Fruit fly (Drosophila melanogaster): Measurements from ENCODE around the gene CG6980.

Gene CG6980

dm6 chr3R:24805048-24805447 lies 2.4 kb upstream of the CG6980 start, which contains the start of gene polybromo (continued):
- TF ChIP-seq sens (GFP tag) (peak; percentile 49), CoRest (tag; optimal IDR thresholded peaks at IDR 0.05) (no peak), kni (GFP tag; optimal IDR thresholded peaks at IDR 0.05) (no peak), CG2202 (tag; optimal IDR thresholded peaks at IDR 0.05) (no peak), zfh1 (GFP tag; IDR thresholded peaks at IDR 0.05) (no peak), Dip3 (GFP tag; optimal IDR thresholded peaks at IDR 0.05) (no peak), az2 (GFP tag; optimal IDR thresholded peaks at IDR 0.05) (no peak), abd-A (tag; optimal IDR thresholded peaks at IDR 0.05) (no peak), CHES-1-like (GFP tag; optimal IDR thresholded peaks at IDR 0.05) (peak; percentile 1), hbn (GFP tag; IDR thresholded peaks at IDR 0.05; ENCODE audit: partially characterized antibody) (peak; percentile 81), Myb (GFP tag; optimal IDR thresholded peaks at IDR 0.05) (no peak), amos (GFP tag; IDR thresholded peaks at IDR 0.05; ENCODE audit: partially characterized antibody) (peak; percentile 89), CG9817 (tag; optimal IDR thresholded peaks at IDR 0.05) (no peak), CG11560 (tag; IDR thresholded peaks at IDR 0.05) (no peak), Lim3 (GFP tag; IDR thresholded peaks at IDR 0.05) (no peak), ase (GFP tag; IDR thresholded peaks at IDR 0.05) (no peak), CG1792 (GFP tag; optimal IDR thresholded peaks at IDR 0.05) (no peak), inv (GFP tag; IDR thresholded peaks at IDR 0.05; ENCODE audit: partially characterized antibody) (peak; percentile 69), yki (optimal IDR thresholded peaks at IDR 0.05) (no peak), CG18011 (GFP tag; optimal IDR thresholded peaks at IDR 0.05) (no peak), E2f1 (GFP tag; IDR thresholded peaks at IDR 0.05) (peak; percentile 64), Gsc (GFP tag; IDR thresholded peaks at IDR 0.05) (no peak), CG4617 (GFP tag; optimal IDR thresholded peaks at IDR 0.05; ENCODE audit: borderline replicate concordance) (peak; percentile 61), grau (tag; optimal IDR thresholded peaks at IDR 0.05) (no peak), nmo (GFP tag; optimal IDR thresholded peaks at IDR 0.05) (peak; percentile 30), Aef1 (GFP tag; IDR thresholded peaks at IDR 0.05) (no peak), Gug (GFP tag; IDR thresholded peaks at IDR 0.05) (no peak), NFAT (GFP tag; IDR thresholded peaks at IDR 0.05) (no peak), CG11723 (GFP tag; optimal IDR thresholded peaks at IDR 0.05) (no peak), CG6854 (GFP tag; optimal IDR thresholded peaks at IDR 0.05) (no peak), Kr (GFP tag; optimal IDR thresholded peaks at IDR 0.05) (no peak), CG15696 (tag; optimal IDR thresholded peaks at IDR 0.05) (no peak), Nf-YC (tag; optimal IDR thresholded peaks at IDR 0.05) (no peak), Dad (GFP tag; optimal IDR thresholded peaks at IDR 0.05) (no peak), CG7928 (GFP tag; optimal IDR thresholded peaks at IDR 0.05) (no peak), CG33213 (GFP tag; optimal IDR thresholded peaks at IDR 0.05) (peak; percentile 25), dmrt99B (tag; optimal IDR thresholded peaks at IDR 0.05) (no peak), Blimp-1 (GFP tag; optimal IDR thresholded peaks at IDR 0.05) (no peak), CG2875 (GFP tag; optimal IDR thresholded peaks at IDR 0.05) (no peak), CG2889 (GFP tag; IDR thresholded peaks at IDR 0.05) (no peak), Nf-YB (GFP tag; optimal IDR thresholded peaks at IDR 0.05) (no peak), insv (GFP tag; optimal IDR thresholded peaks at IDR 0.05) (no peak), Dbx (GFP tag; IDR thresholded peaks at IDR 0.05) (peak; percentile 16; the same call in 1 of the 3 replicates), NC2α (GFP tag; optimal IDR thresholded peaks at IDR 0.05) (no peak), CG8924 (tag; optimal IDR thresholded peaks at IDR 0.05) (no peak), Trl (optimal IDR thresholded peaks at IDR 0.05) (no peak), Trl (GFP tag; optimal IDR thresholded peaks at IDR 0.05) (no peak), row (GFP tag; IDR thresholded peaks at IDR 0.05) (peak; percentile 42; the same call in 2 of the 3 replicates), CG10431 (GFP tag; optimal IDR thresholded peaks at IDR 0.05) (no peak), Dp (GFP tag; optimal IDR thresholded peaks at IDR 0.05) (peak; percentile 90), HmgZ (tag; optimal IDR thresholded peaks at IDR 0.05) (peak; percentile 0), HmgD (GFP tag; optimal IDR thresholded peaks at IDR 0.05) (no peak)

Data from whole organism, embryonic.